Worm (Caenorhabditis elegans): Measurements from ENCODE around the gene R09E10.2.
A peak's percentile ranks its signal among the peaks of the same experiment; 100 is the strongest.

R09E10.2 gene

ce11 chrIV:10339701-10340100 lies 21.6 kb upstream of the R09E10.2 start (continued):
- no peak for TF ChIP-seq fos-1 (tag; optimal IDR thresholded peaks at IDR 0.05)
- no peak for TF ChIP-seq unc-130 (tag; optimal IDR thresholded peaks at IDR 0.05)
- no peak for TF ChIP-seq ceh-88 (GFP tag; IDR thresholded peaks at IDR 0.05)
- no peak for TF ChIP-seq ceh-82 (tag; optimal IDR thresholded peaks at IDR 0.05)
- no peak for TF ChIP-seq ztf-4 (tag; optimal IDR thresholded peaks at IDR 0.05)
- TF ChIP-seq nhr-47 (tag; optimal IDR thresholded peaks at IDR 0.05), result peak; percentile 57
- no peak for TF ChIP-seq sup-37 (GFP tag; optimal IDR thresholded peaks at IDR 0.05)
- TF ChIP-seq aha-1 (tag; optimal IDR thresholded peaks at IDR 0.05), result no peak
- TF ChIP-seq vab-15 (tag; optimal IDR thresholded peaks at IDR 0.05), result no peak
- TF ChIP-seq elt-2 (tag; optimal IDR thresholded peaks at IDR 0.05), result no peak
- no peak for TF ChIP-seq snu-23 (GFP tag; optimal IDR thresholded peaks at IDR 0.05)
- no peak for TF ChIP-seq nhr-237 (tag; optimal IDR thresholded peaks at IDR 0.05)
- peak; percentile 3 for TF ChIP-seq sox-4 (tag; optimal IDR thresholded peaks at IDR 0.05)
- TF ChIP-seq lin-39 (tag; optimal IDR thresholded peaks at IDR 0.05), result no peak
- no peak for TF ChIP-seq unc-30 (tag; optimal IDR thresholded peaks at IDR 0.05)
- TF ChIP-seq ceh-8 (GFP tag; optimal IDR thresholded peaks at IDR 0.05), result no peak
- TF ChIP-seq pax-3 (tag; optimal IDR thresholded peaks at IDR 0.05), result peak; percentile 46

DNA sequence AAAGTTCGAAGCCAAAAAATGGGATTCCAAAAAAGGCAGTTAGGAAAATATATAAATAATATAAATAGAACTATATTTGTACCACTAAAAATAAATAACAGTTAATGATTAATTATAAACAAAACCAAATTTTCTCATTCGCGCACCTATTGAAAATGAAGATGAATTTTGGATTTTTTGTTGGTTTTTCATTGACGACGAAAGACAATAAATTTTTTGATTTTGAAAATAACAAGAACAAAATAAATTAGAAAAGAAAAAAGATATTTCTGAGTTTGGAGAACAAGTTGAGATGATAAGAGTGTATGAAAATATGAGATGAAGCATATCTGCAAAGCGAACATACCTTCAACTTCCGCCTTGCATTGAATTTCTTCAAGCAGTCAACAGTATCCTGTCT lies 19.2 kb upstream of the R09E10.2 start:
- TF ChIP-seq Y116A8C.19 (tag; optimal IDR thresholded peaks at IDR 0.05; ENCODE audit: borderline replicate concordance), result no peak
- TF ChIP-seq ztf-4 (tag; optimal IDR thresholded peaks at IDR 0.05), result no peak
- no peak for TF ChIP-seq unc-86 (tag; optimal IDR thresholded peaks at IDR 0.05)
- no peak for TF ChIP-seq nhr-28 (tag; optimal IDR thresholded peaks at IDR 0.05)
- no peak for TF ChIP-seq ztf-11 (tag; optimal IDR thresholded peaks at IDR 0.05)
- no peak for TF ChIP-seq aha-1 (tag; optimal IDR thresholded peaks at IDR 0.05)
- TF ChIP-seq pax-3 (tag; optimal IDR thresholded peaks at IDR 0.05), result no peak
- no peak for TF ChIP-seq xbp-1 (tag; optimal IDR thresholded peaks at IDR 0.05)
- no peak for TF ChIP-seq nhr-90 (tag; optimal IDR thresholded peaks at IDR 0.05; ENCODE audit: poor library complexity)
- TF ChIP-seq ets-5 (GFP tag; IDR thresholded peaks at IDR 0.05), result no peak

DNA sequence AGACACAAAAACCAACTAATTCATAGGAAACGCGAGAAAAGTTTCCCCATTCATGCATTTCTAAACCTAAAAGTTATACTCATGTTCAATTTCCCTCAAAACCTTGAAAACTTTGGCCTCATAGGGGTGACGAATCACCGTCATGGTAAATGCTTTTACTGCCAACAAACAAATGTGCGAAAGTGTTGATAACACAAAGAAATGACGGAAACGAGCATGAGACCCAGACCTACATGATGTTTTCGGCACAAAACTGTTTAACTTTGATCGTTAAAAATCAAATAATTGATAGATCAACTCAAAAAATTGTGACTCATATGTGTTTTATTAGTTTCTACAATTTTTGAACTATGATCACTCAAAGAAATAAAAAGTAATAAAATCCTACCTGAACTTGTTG lies 13.8 kb upstream of the R09E10.2 start:
- TF ChIP-seq elt-2 (tag; optimal IDR thresholded peaks at IDR 0.05) (peak; percentile 71), nhr-77 (tag; optimal IDR thresholded peaks at IDR 0.05) (peak; percentile 29), nhr-20 (tag; optimal IDR thresholded peaks at IDR 0.05) (no peak), mdl-1 (tag; optimal IDR thresholded peaks at IDR 0.05) (peak in 1 of 2 experiments; percentile 17), efl-1 (optimal IDR thresholded peaks at IDR 0.05) (no peak), efl-1 (GFP tag; optimal IDR thresholded peaks at IDR 0.05 in 1 of 2) (peak in 1 of 2 experiments; percentile 22), fkh-8 (tag; optimal IDR thresholded peaks at IDR 0.05) (peak; percentile 32), rnt-1 (tag; optimal IDR thresholded peaks at IDR 0.05) (no peak), lin-35 (GFP tag; optimal IDR thresholded peaks at IDR 0.05) (peak in 1 of 2 experiments; percentile 26), lin-14 (GFP tag; optimal IDR thresholded peaks at IDR 0.05) (peak; percentile 45)

DNA sequence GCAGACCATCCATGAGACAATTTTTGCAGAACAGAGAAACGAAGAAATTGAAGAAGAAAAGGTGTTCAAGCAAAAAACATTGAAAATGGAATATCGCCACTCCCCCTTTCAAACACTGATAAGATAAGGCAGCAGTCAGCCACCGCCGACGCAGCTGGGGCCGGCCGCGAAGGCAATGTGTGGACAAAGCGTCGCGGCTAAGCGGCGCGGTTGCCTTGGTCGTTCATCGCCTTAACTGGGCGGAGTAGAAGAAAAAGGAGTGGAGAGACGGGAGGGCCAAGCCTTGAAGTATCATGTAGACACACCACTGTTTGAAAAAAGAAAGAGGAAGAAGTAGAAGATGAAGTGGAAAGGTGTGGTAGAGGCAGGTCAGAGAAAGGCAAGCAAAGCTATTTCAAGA lies 12.9 kb upstream of the R09E10.2 start:
- TF ChIP-seq nhr-90 (tag; optimal IDR thresholded peaks at IDR 0.05; ENCODE audit: poor library complexity) (peak; percentile 11), mep-1 (tag; optimal IDR thresholded peaks at IDR 0.05) (no peak), efl-1 (optimal IDR thresholded peaks at IDR 0.05) (no peak), efl-1 (GFP tag; optimal IDR thresholded peaks at IDR 0.05 in 1 of 2) (peak in 1 of 2 experiments; percentile 37), pag-3 (tag; optimal IDR thresholded peaks at IDR 0.05; ENCODE audit: borderline replicate concordance, insufficient read depth) (no peak), swsn-7 (tag; optimal IDR thresholded peaks at IDR 0.05) (peak; percentile 0), nhr-84 (tag; optimal IDR thresholded peaks at IDR 0.05) (no peak), zip-4 (GFP tag; optimal IDR thresholded peaks at IDR 0.05) (no peak), jun-1 (tag; optimal IDR thresholded peaks at IDR 0.05) (no peak), elt-2 (tag; optimal IDR thresholded peaks at IDR 0.05) (peak; percentile 58), dpl-1 (GFP tag; optimal IDR thresholded peaks at IDR 0.05) (no peak), C34B4.2 (tag; optimal IDR thresholded peaks at IDR 0.05) (no peak), elt-3 (tag; optimal IDR thresholded peaks at IDR 0.05) (peak; percentile 62 to 89 (median 72)), nhr-76 (tag; optimal IDR thresholded peaks at IDR 0.05) (no peak), nhr-71 (tag; optimal IDR thresholded peaks at IDR 0.05) (peak; percentile 13), pqm-1 (tag; optimal IDR thresholded peaks at IDR 0.05) (no peak), lir-3 (tag; optimal IDR thresholded peaks at IDR 0.05; ENCODE audit: poor library complexity) (no peak), blmp-1 (tag; optimal IDR thresholded peaks at IDR 0.05) (peak; percentile 71), sup-37 (GFP tag; optimal IDR thresholded peaks at IDR 0.05) (no peak), nhr-47 (tag; optimal IDR thresholded peaks at IDR 0.05) (peak; percentile 9), nhr-77 (tag; optimal IDR thresholded peaks at IDR 0.05) (peak; percentile 13), fkh-8 (tag; optimal IDR thresholded peaks at IDR 0.05) (peak; percentile 53), nhr-85 (tag) (peak; percentile 26)

Data from whole organism, L1 larva.